Worm (Caenorhabditis elegans): Measurements from ENCODE around the gene fbxb-43.

ce11 chrII:1517354-1517753, 18.7 kb upstream of the fbxb-43 start, which contains the start of gene math-45:
- TF ChIP-seq tbx-11 (GFP tag; IDR thresholded peaks at IDR 0.05): no peak
- TF ChIP-seq pes-1 (GFP tag; IDR thresholded peaks at IDR 0.05): no peak
- TF ChIP-seq tra-4 (tag; optimal IDR thresholded peaks at IDR 0.05): no peak
- TF ChIP-seq hmg-4 (GFP tag; optimal IDR thresholded peaks at IDR 0.05): no peak
- no peak for TF ChIP-seq ama-1 (optimal IDR thresholded peaks at IDR 0.05)
